Worm (Caenorhabditis elegans): Measurements from ENCODE around the gene K11D12.14.

- no peak for TF ChIP-seq tbx-11 (GFP tag; IDR thresholded peaks at IDR 0.05)
- no peak for TF ChIP-seq tra-4 (tag; optimal IDR thresholded peaks at IDR 0.05)
- no peak for TF ChIP-seq ets-7 (tag; optimal IDR thresholded peaks at IDR 0.05)
- no peak for TF ChIP-seq ceh-13 (GFP tag; optimal IDR thresholded peaks at IDR 0.05)
- no peak for TF ChIP-seq hmg-4 (GFP tag; optimal IDR thresholded peaks at IDR 0.05)
- no peak for TF ChIP-seq ama-1 (optimal IDR thresholded peaks at IDR 0.05)
- TF ChIP-seq hnd-1 (tag; optimal IDR thresholded peaks at IDR 0.05) = no peak
- TF ChIP-seq F13C5.2 (tag; optimal IDR thresholded peaks at IDR 0.05) = no peak
- TF ChIP-seq sea-1 (GFP tag; conservative IDR thresholded peaks at IDR 0.05) = no peak
- no peak for TF ChIP-seq flt-1 (GFP tag; IDR thresholded peaks at IDR 0.05)
- no peak for TF ChIP-seq scrt-1 (GFP tag; IDR thresholded peaks at IDR 0.05)
Observed at ce11 chrV:5089497-5090134, 40.2 kb downstream of the K11D12.14 start, which contains the start of gene glb-32.
